Fruit fly (Drosophila melanogaster) whole organism, embryonic: Measurements from ENCODE around the gene Cht2.

Experiments used
- Atf3 ChIP-seq: fragments of 200-800 bp; sonication (Bioruptor generic); optimal IDR thresholded peaks from 3 replicates; lab custom pipeline; 2016; ENCODE audit warnings: missing biosample characterization, missing genetic modification characterization
- CG10321 ChIP-seq: fragments of 200-800 bp; sonication (Bioruptor generic); IDR thresholded peaks from 2 replicates; pipeline ENCODE4 v1.3.6; 2022; ENCODE audit warnings: missing biosample characterization, missing genetic modification characterization
- CG11695 ChIP-seq: fragments of 200-800 bp; sonication (Bioruptor generic); IDR thresholded peaks from 3 replicates; pipeline ENCODE4 v1.3.6; 2022; ENCODE audit warnings: missing biosample characterization, missing genetic modification characterization
- CG12071 ChIP-seq: fragments of 200-800 bp; sonication (Bioruptor generic); optimal IDR thresholded peaks from 3 replicates; lab custom pipeline; 2018; ENCODE audit warnings: missing biosample characterization, mild to moderate bottlenecking, missing genetic modification characterization
- CG12391 ChIP-seq: fragments of 200-800 bp; sonication (Bioruptor generic); optimal IDR thresholded peaks from 3 replicates; lab custom pipeline; 2018; ENCODE audit warnings: missing biosample characterization, mild to moderate bottlenecking, missing genetic modification characterization, moderate library complexity
- CG13894 ChIP-seq: fragments of 200-800 bp; sonication (Bioruptor generic); optimal IDR thresholded peaks from 3 replicates; lab custom pipeline; 2018; ENCODE audit warnings: missing biosample characterization, mild to moderate bottlenecking, missing genetic modification characterization, moderate library complexity
- CG14050 ChIP-seq: fragments of 200-800 bp; sonication (Bioruptor generic); IDR thresholded peaks from 3 replicates; pipeline ENCODE4 v1.3.6; 2022; ENCODE audit warnings: missing biosample characterization, missing genetic modification characterization
- CG2116 ChIP-seq: fragments of 200-800 bp; sonication (Bioruptor generic); optimal IDR thresholded peaks from 3 replicates; lab custom pipeline; 2018; ENCODE audit warnings: missing biosample characterization, mild to moderate bottlenecking, missing genetic modification characterization
- CG2889 ChIP-seq: fragments of 200-800 bp; sonication (Bioruptor generic); IDR thresholded peaks from 3 replicates; pipeline ENCODE4 v1.3.6; 2022; ENCODE audit warnings: missing biosample characterization, missing genetic modification characterization
- CG30431 ChIP-seq: fragments of 200-800 bp; sonication (Bioruptor generic); optimal IDR thresholded peaks from 2 replicates; lab custom pipeline; 2017; ENCODE audit warnings: missing biosample characterization, missing genetic modification characterization
- CG31224 ChIP-seq: fragments of 200-800 bp; sonication (Bioruptor generic); IDR thresholded peaks from 2 replicates; pipeline ENCODE4 v1.3.6; 2022; ENCODE audit warnings: missing biosample characterization, missing genetic modification characterization
- CG34376 ChIP-seq: fragments of 200-800 bp; sonication (Bioruptor generic); optimal IDR thresholded peaks from 2 replicates; lab custom pipeline; 2018; ENCODE audit warnings: missing biosample characterization, mild to moderate bottlenecking, missing genetic modification characterization
- CG4328 ChIP-seq: fragments of 200-800 bp; sonication (Bioruptor generic); optimal IDR thresholded peaks from 3 replicates; lab custom pipeline; 2017; ENCODE audit warnings: missing biosample characterization, missing genetic modification reagents, missing genetic modification characterization
- CG4404 ChIP-seq: fragments of 200-800 bp; sonication (Bioruptor generic); IDR thresholded peaks from 2 replicates; pipeline ENCODE4 v1.3.6; 2022; ENCODE audit warnings: missing biosample characterization, missing genetic modification characterization
- CG6272 ChIP-seq: fragments of 200-800 bp; sonication (Bioruptor generic); IDR thresholded peaks from 2 replicates; pipeline ENCODE4 v1.3.6; 2022; ENCODE audit warnings: missing biosample characterization, missing genetic modification characterization
- CG7987 ChIP-seq: fragments of 200-800 bp; sonication (Bioruptor generic); optimal IDR thresholded peaks from 2 replicates; lab custom pipeline; 2018; ENCODE audit warnings: missing biosample characterization, mild to moderate bottlenecking, missing genetic modification characterization, moderate library complexity
- CG9609 ChIP-seq: fragments of 200-800 bp; sonication (Bioruptor generic); optimal IDR thresholded peaks from 3 replicates; lab custom pipeline; 2016; ENCODE audit warnings: missing biosample characterization, missing genetic modification characterization
- Dip2 ChIP-seq: fragments of 200-800 bp; sonication (Bioruptor generic); IDR thresholded peaks from 2 replicates; pipeline ENCODE4 v1.3.6; 2022; ENCODE audit warnings: missing biosample characterization, missing genetic modification characterization
- Ets65A ChIP-seq: fragments of 200-800 bp; sonication (Bioruptor generic); peaks from one replicate; lab custom pipeline; 2016; ENCODE audit warnings: missing biosample characterization, missing genetic modification characterization
- Fer3 ChIP-seq: fragments of 200-800 bp; sonication (Bioruptor generic); optimal IDR thresholded peaks from 2 replicates; lab custom pipeline; 2018; ENCODE audit warnings: missing biosample characterization, mild to moderate bottlenecking, missing genetic modification characterization, moderate library complexity
- H15 ChIP-seq: fragments of 200-800 bp; sonication (Bioruptor generic); IDR thresholded peaks from 3 replicates; pipeline ENCODE4 v1.3.6; 2022; ENCODE audit warnings: missing biosample characterization, missing genetic modification characterization
- Mad ChIP-seq: fragments of 200-800 bp; sonication (Bioruptor generic); optimal IDR thresholded peaks from 2 replicates; lab custom pipeline; 2016; ENCODE audit warnings: missing biosample characterization, missing genetic modification characterization
- Med ChIP-seq: fragments of 200-800 bp; sonication (Bioruptor generic); peaks from one replicate; lab custom pipeline; 2016; ENCODE audit warnings: missing biosample characterization, missing genetic modification characterization, mild to moderate bottlenecking, inconsistent platforms, moderate library complexity
- NC2α ChIP-seq: fragments of 200-800 bp; sonication (Bioruptor generic); optimal IDR thresholded peaks from 2 replicates; lab custom pipeline; 2016; ENCODE audit warnings: missing biosample characterization, missing genetic modification characterization
- NfI ChIP-seq: fragments of 200-800 bp; sonication (Bioruptor generic); optimal IDR thresholded peaks from 3 replicates; lab custom pipeline; 2018; ENCODE audit warnings: missing biosample characterization, mild to moderate bottlenecking, missing genetic modification characterization, moderate library complexity
- Sin3A ChIP-seq: fragments of >200 bp; optimal IDR thresholded peaks from 2 replicates; lab custom pipeline; 2018
- Sry-β ChIP-seq: fragments of 200-800 bp; sonication (Bioruptor generic); optimal IDR thresholded peaks from 2 replicates; lab custom pipeline; 2018; ENCODE audit warnings: missing biosample characterization, mild to moderate bottlenecking, missing genetic modification characterization, moderate library complexity
- dpn ChIP-seq, 2 experiments: fragments of 200-800 bp; sonication (Bioruptor generic); optimal IDR thresholded peaks; 3 replicates each; lab custom pipeline; 2016; ENCODE audit warnings: missing biosample characterization in 2 of 2, missing genetic modification characterization in 2 of 2
- eve ChIP-seq, 2 experiments: fragments of >200 bp; optimal IDR thresholded peaks; 2 replicates each; lab custom pipeline; 2017; ENCODE audit warnings: missing biosample characterization in 2 of 2, missing genetic modification characterization in 2 of 2
- exex ChIP-seq: fragments of 200-800 bp; sonication (Bioruptor generic); optimal IDR thresholded peaks from 4 replicates; lab custom pipeline; 2018; ENCODE audit warnings: missing biosample characterization, mild to moderate bottlenecking, missing genetic modification characterization, moderate library complexity
- fd102C ChIP-seq: fragments of 200-800 bp; sonication (Bioruptor generic); optimal IDR thresholded peaks from 2 replicates; lab custom pipeline; 2018; ENCODE audit warnings: missing biosample characterization, mild to moderate bottlenecking, missing genetic modification characterization, moderate library complexity
- fu2 ChIP-seq: fragments of 200-800 bp; sonication (Bioruptor generic); optimal IDR thresholded peaks from 2 replicates; lab custom pipeline; 2016; ENCODE audit warnings: missing biosample characterization, missing genetic modification characterization
- gcm2 ChIP-seq: fragments of 200-800 bp; sonication (Bioruptor generic); optimal IDR thresholded peaks from 2 replicates; lab custom pipeline; 2016; ENCODE audit warnings: missing biosample characterization, missing genetic modification characterization
- gsb-n ChIP-seq: fragments of 200-800 bp; sonication (Bioruptor generic); optimal IDR thresholded peaks from 3 replicates; lab custom pipeline; 2018; ENCODE audit warnings: missing biosample characterization, mild to moderate bottlenecking, missing genetic modification characterization
- hb ChIP-seq: fragments of 200-800 bp; sonication (Bioruptor generic); IDR thresholded peaks from 3 replicates; pipeline ENCODE4 v1.3.6; 2022; ENCODE audit warnings: missing biosample characterization, missing genetic modification characterization; ENCODE audit not compliant: partially characterized antibody
- lmd ChIP-seq: fragments of 200-800 bp; sonication (Bioruptor generic); IDR thresholded peaks from 2 replicates; pipeline ENCODE4 v1.3.6; 2022; ENCODE audit warnings: missing biosample characterization, missing genetic modification characterization
- mam ChIP-seq: fragments of 200-800 bp; sonication (Bioruptor generic); optimal IDR thresholded peaks from 3 replicates; lab custom pipeline; 2016; ENCODE audit warnings: missing biosample characterization, missing genetic modification characterization
- nom ChIP-seq: fragments of 200-800 bp; sonication (Bioruptor generic); optimal IDR thresholded peaks from 2 replicates; lab custom pipeline; 2017; ENCODE audit warnings: missing biosample characterization, missing genetic modification characterization, mild to moderate bottlenecking, moderate library complexity, missing genetic modification reagents
- psq ChIP-seq: fragments of 200-800 bp; sonication (Bioruptor generic); optimal IDR thresholded peaks from 2 replicates; lab custom pipeline; 2017; ENCODE audit warnings: missing biosample characterization, missing genetic modification characterization
- sd ChIP-seq: fragments of 200-800 bp; sonication (Bioruptor generic); optimal IDR thresholded peaks from 3 replicates; lab custom pipeline; 2018; ENCODE audit warnings: missing biosample characterization, mild to moderate bottlenecking, missing genetic modification characterization, moderate library complexity
- sisA ChIP-seq: fragments of 200-800 bp; sonication (Bioruptor generic); IDR thresholded peaks from 2 replicates; pipeline ENCODE4 v1.3.6; 2022; ENCODE audit warnings: missing biosample characterization, missing genetic modification characterization
- slou ChIP-seq: fragments of 200-800 bp; sonication (Bioruptor generic); optimal IDR thresholded peaks from 3 replicates; lab custom pipeline; 2016; ENCODE audit warnings: missing biosample characterization, missing genetic modification characterization
- tap ChIP-seq: fragments of 200-800 bp; optimal IDR thresholded peaks from 3 replicates; lab custom pipeline; 2019; ENCODE audit warnings: missing biosample characterization, mild to moderate bottlenecking, missing genetic modification characterization, moderate library complexity
- tgo ChIP-seq: fragments of 200-800 bp; sonication (Bioruptor generic); IDR thresholded peaks from 3 replicates; pipeline ENCODE4 v1.3.6; 2022; ENCODE audit warnings: missing biosample characterization, missing genetic modification characterization
- tio ChIP-seq: fragments of 200-800 bp; sonication (Bioruptor generic); optimal IDR thresholded peaks from 2 replicates; lab custom pipeline; 2017; ENCODE audit warnings: missing biosample characterization, missing genetic modification characterization, inconsistent platforms
- tup ChIP-seq: fragments of 200-800 bp; sonication (Bioruptor generic); optimal IDR thresholded peaks from 2 replicates; lab custom pipeline; 2016; ENCODE audit warnings: missing biosample characterization, mild to moderate bottlenecking, missing genetic modification characterization, moderate library complexity
- usp ChIP-seq: fragments of >200 bp; optimal IDR thresholded peaks from 2 replicates; lab custom pipeline; 2017; ENCODE audit warnings: missing biosample characterization, missing genetic modification characterization
- vvl ChIP-seq: fragments of 200-800 bp; sonication (Bioruptor generic); IDR thresholded peaks from 2 replicates; pipeline ENCODE4 v1.3.6; 2022; ENCODE audit warnings: missing biosample characterization, missing genetic modification characterization
- wdn ChIP-seq: fragments of 200-800 bp; sonication (Bioruptor generic); IDR thresholded peaks from 2 replicates; pipeline ENCODE4 v1.3.6; 2022; ENCODE audit warnings: missing biosample characterization, missing genetic modification characterization
- wor ChIP-seq: fragments of 200-800 bp; sonication (Bioruptor generic); IDR thresholded peaks from 2 replicates; pipeline ENCODE4 v1.3.6; 2022; ENCODE audit warnings: missing biosample characterization, missing genetic modification characterization
- yki ChIP-seq: fragments of >200 bp; optimal IDR thresholded peaks from 3 replicates; lab custom pipeline; 2018

Cht2 gene

DNA sequence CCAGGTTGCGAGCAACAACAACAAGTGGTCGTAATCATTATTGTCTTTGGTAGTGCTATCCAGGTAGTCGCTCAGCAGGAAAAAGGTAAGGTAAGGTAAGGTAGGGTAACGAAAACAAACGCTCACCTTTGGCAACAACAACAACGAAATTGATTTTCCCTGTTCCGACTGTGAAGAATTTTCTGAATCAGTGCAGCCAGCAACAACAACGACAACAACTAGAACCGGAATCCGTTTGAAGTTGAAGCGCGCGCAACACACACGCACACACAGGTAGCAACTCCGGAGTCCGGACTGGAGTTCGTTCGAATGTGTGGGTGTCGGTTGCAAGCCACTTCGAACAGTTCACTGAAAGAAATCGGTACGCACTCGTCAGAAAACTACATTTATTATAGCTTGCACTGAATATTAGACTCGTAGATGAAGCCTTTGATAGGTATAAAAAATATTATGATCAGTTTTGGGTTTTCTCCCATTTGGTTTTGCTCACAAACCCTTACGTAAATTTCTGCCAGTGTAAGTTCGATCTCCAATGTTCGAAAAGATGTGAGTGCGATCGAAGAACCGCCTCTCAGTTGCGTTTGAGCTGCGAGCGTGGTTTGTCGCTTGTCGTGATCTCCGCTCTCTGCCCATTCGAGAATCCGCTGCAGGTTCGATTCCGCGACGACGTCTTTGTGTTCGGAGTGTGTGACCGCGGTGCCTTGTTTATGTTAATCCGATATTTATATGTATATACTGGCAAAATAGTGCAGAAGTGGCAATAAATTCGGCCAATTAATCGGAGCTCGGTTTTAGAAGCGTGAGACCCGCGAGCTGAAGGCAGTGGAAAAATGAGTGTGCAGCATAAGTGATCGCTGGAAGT lies 9.2 kb downstream of the Cht2 start, which contains the start of gene CG13921 (continued):
- TF ChIP-seq nom (GFP tag; lab: Kevin White, UChicago) (peak; percentile 99), CG10321 (GFP tag; lab: Robert Waterston, UW) (peak; percentile 83), slou (GFP tag; lab: Kevin White, UChicago) (peak; percentile 98), tap (tag; lab: Kevin White, UChicago) (peak; percentile 98), gcm2 (peak; percentile 98), CG12071 (GFP tag; lab: Kevin White, UChicago) (peak; percentile 99), CG6272 (peak; percentile 99), CG9609 (GFP tag; lab: Kevin White, UChicago) (peak; percentile 99), CG2889 (peak; percentile 98), lmd (GFP tag; lab: Robert Waterston, UW) (peak; percentile 99), CG4404 (GFP tag; lab: Robert Waterston, UW) (peak; percentile 99), eve (GFP tag; optimal IDR thresholded peaks at IDR 0.05; lab: Kevin White, UChicago) (peak in 1 of 2 experiments; percentile 100), gsb-n (peak; percentile 99), exex (tag; lab: Kevin White, UChicago) (peak; percentile 82), tgo (GFP tag; lab: Robert Waterston, UW) (peak; percentile 99), CG13894 (tag; lab: Kevin White, UChicago) (peak; percentile 92), CG11695 (GFP tag; lab: Robert Waterston, UW) (peak; percentile 99), sisA (GFP tag; lab: Robert Waterston, UW) (peak; percentile 100), fu2 (GFP tag; lab: Kevin White, UChicago) (peak; percentile 97), CG7987 (GFP tag; lab: Kevin White, UChicago) (peak; percentile 98), Sry-β (GFP tag; lab: Kevin White, UChicago) (peak; percentile 77), hb (GFP tag; lab: Robert Waterston, UW) (no peak), wor (GFP tag; lab: Robert Waterston, UW) (peak; percentile 98), usp (GFP tag; lab: Kevin White, UChicago) (no peak), sd (tag; lab: Kevin White, UChicago) (peak; percentile 91), fd102C (GFP tag; lab: Kevin White, UChicago) (peak; percentile 100), tup (GFP tag; lab: Kevin White, UChicago) (peak; percentile 98), Mad (GFP tag; lab: Kevin White, UChicago) (peak; percentile 99), Dip2 (GFP tag; lab: Robert Waterston, UW) (peak; percentile 79), mam (GFP tag; lab: Kevin White, UChicago) (peak; percentile 99), Ets65A (peak; percentile 100), CG2116 (GFP tag; lab: Kevin White, UChicago) (peak; percentile 86), dpn (GFP tag; optimal IDR thresholded peaks at IDR 0.05; lab: Kevin White, UChicago) (peak; percentile 99), tio (peak; percentile 98), psq (GFP tag; lab: Kevin White, UChicago) (peak; percentile 96), Atf3 (GFP tag; lab: Kevin White, UChicago) (peak; percentile 98), Med (GFP tag; lab: Kevin White, UChicago) (peak; percentile 100), NfI (GFP tag; lab: Kevin White, UChicago) (peak; percentile 98), H15 (GFP tag; lab: Robert Waterston, UW) (peak; percentile 99), vvl (GFP tag; lab: Robert Waterston, UW) (peak; percentile 100), CG4328 (peak; percentile 95), Fer3 (peak; percentile 98), wdn (GFP tag; lab: Robert Waterston, UW) (peak; percentile 98), Sin3A (no peak), CG31224 (peak; percentile 96), yki (lab: Kevin White, UChicago) (no peak), NC2α (peak; percentile 98), CG12391 (peak; percentile 99), CG14050 (GFP tag; lab: Robert Waterston, UW) (peak; percentile 98), CG30431 (peak; percentile 99), CG34376 (GFP tag; lab: Kevin White, UChicago) (peak; percentile 93)
